Fruit fly (Drosophila melanogaster) whole organism, embryonic: ENCODE results near the gene Wdr92.

Experiments used
- ATbp ChIP-seq: fragments of 200-800 bp; sonication (Bioruptor generic); optimal IDR thresholded peaks from 2 replicates; lab custom pipeline; 2017; ENCODE audit warnings: missing biosample characterization, mild to moderate bottlenecking, missing genetic modification characterization, missing genetic modification reagents
- C15 ChIP-seq: fragments of 200-800 bp; sonication (Bioruptor generic); IDR thresholded peaks from 3 replicates; pipeline ENCODE4 v1.3.6; 2022; ENCODE audit warnings: missing biosample characterization, missing genetic modification characterization
- CG1024 ChIP-seq: fragments of 200-800 bp; sonication (Bioruptor generic); IDR thresholded peaks from 2 replicates; pipeline ENCODE4 v1.3.6; 2022; ENCODE audit warnings: missing biosample characterization, missing genetic modification characterization
- CG10366 ChIP-seq: fragments of 200-800 bp; sonication (Bioruptor generic); IDR thresholded peaks from 2 replicates; pipeline ENCODE4 v1.3.6; 2022; ENCODE audit warnings: missing biosample characterization, missing genetic modification characterization
- CG11560 ChIP-seq: fragments of 200-800 bp; sonication (Bioruptor generic); IDR thresholded peaks from 3 replicates; pipeline ENCODE4 v1.3.6; 2022; ENCODE audit warnings: missing biosample characterization, missing genetic modification characterization
- CG12659 ChIP-seq: fragments of 200-800 bp; sonication (Bioruptor generic); optimal IDR thresholded peaks from 3 replicates; lab custom pipeline; 2017; ENCODE audit warnings: mild to moderate bottlenecking, missing biosample characterization, missing genetic modification reagents, missing genetic modification characterization
- CG13894 ChIP-seq: fragments of 200-800 bp; sonication (Bioruptor generic); optimal IDR thresholded peaks from 3 replicates; lab custom pipeline; 2018; ENCODE audit warnings: missing biosample characterization, mild to moderate bottlenecking, missing genetic modification characterization, moderate library complexity
- CG16815 ChIP-seq: fragments of 200-800 bp; sonication (Bioruptor generic); optimal IDR thresholded peaks from 3 replicates; lab custom pipeline; 2017; ENCODE audit warnings: missing biosample characterization, mild to moderate bottlenecking, missing genetic modification characterization
- CG16863 ChIP-seq: fragments of 200-800 bp; sonication (Bioruptor generic); optimal IDR thresholded peaks from 3 replicates; lab custom pipeline; 2016; ENCODE audit warnings: missing biosample characterization, missing genetic modification characterization
- CG17186 ChIP-seq: fragments of 200-800 bp; sonication (Bioruptor generic); optimal IDR thresholded peaks from 3 replicates; lab custom pipeline; 2017; ENCODE audit warnings: missing biosample characterization, missing genetic modification reagents, missing genetic modification characterization
- CG17385 ChIP-seq: fragments of 200-800 bp; sonication (Bioruptor generic); optimal IDR thresholded peaks from 3 replicates; lab custom pipeline; 2018; ENCODE audit warnings: missing biosample characterization, mild to moderate bottlenecking, missing genetic modification characterization
- CG1792 ChIP-seq: fragments of 200-800 bp; sonication (Bioruptor generic); optimal IDR thresholded peaks from 2 replicates; lab custom pipeline; 2016; ENCODE audit warnings: missing biosample characterization, missing genetic modification characterization
- CG2116 ChIP-seq: fragments of 200-800 bp; sonication (Bioruptor generic); optimal IDR thresholded peaks from 3 replicates; lab custom pipeline; 2018; ENCODE audit warnings: missing biosample characterization, mild to moderate bottlenecking, missing genetic modification characterization
- CG2120 ChIP-seq: fragments of 200-800 bp; sonication (Bioruptor generic); optimal IDR thresholded peaks from 3 replicates; lab custom pipeline; 2016; ENCODE audit warnings: missing biosample characterization, missing genetic modification characterization
- CG2199 ChIP-seq: fragments of 200-800 bp; sonication (Bioruptor generic); IDR thresholded peaks from 3 replicates; pipeline ENCODE4 v1.3.6; 2022; ENCODE audit warnings: missing biosample characterization, missing genetic modification characterization
- CG31388 ChIP-seq: fragments of 200-800 bp; sonication (Bioruptor generic); optimal IDR thresholded peaks from 2 replicates; lab custom pipeline; 2016; ENCODE audit warnings: missing biosample characterization, missing genetic modification characterization
- CG32767 ChIP-seq: fragments of 200-800 bp; sonication (Bioruptor generic); IDR thresholded peaks from 2 replicates; pipeline ENCODE4 v1.3.6; 2022; ENCODE audit warnings: missing biosample characterization, missing genetic modification characterization
- CG3407 ChIP-seq: fragments of 200-800 bp; sonication (Bioruptor generic); optimal IDR thresholded peaks from 2 replicates; lab custom pipeline; 2018; ENCODE audit warnings: missing biosample characterization, mild to moderate bottlenecking, missing genetic modification characterization
- CG3995 ChIP-seq: fragments of 200-800 bp; sonication (Bioruptor generic); optimal IDR thresholded peaks from 3 replicates; lab custom pipeline; 2016; ENCODE audit warnings: missing biosample characterization, missing genetic modification characterization
- CG5180 ChIP-seq: fragments of 200-800 bp; sonication (Bioruptor generic); optimal IDR thresholded peaks from 3 replicates; lab custom pipeline; 2017; ENCODE audit warnings: missing biosample characterization, missing genetic modification characterization, mild to moderate bottlenecking, moderate library complexity, missing genetic modification reagents
- CG6175 ChIP-seq: fragments of 200-800 bp; sonication (Bioruptor generic); IDR thresholded peaks from 3 replicates; pipeline ENCODE4 v1.3.6; 2022; ENCODE audit warnings: missing biosample characterization, missing genetic modification characterization
- CG7271 ChIP-seq: fragments of 200-800 bp; sonication (Bioruptor generic); optimal IDR thresholded peaks from 2 replicates; lab custom pipeline; 2018; ENCODE audit warnings: missing biosample characterization, mild to moderate bottlenecking, missing genetic modification characterization, moderate library complexity
- CG8765 ChIP-seq: fragments of 200-800 bp; sonication (Bioruptor generic); IDR thresholded peaks from 2 replicates; pipeline ENCODE4 v1.3.6; 2022; ENCODE audit warnings: missing biosample characterization, missing genetic modification characterization
- CG8944 ChIP-seq: fragments of 200-800 bp; sonication (Bioruptor generic); optimal IDR thresholded peaks from 3 replicates; lab custom pipeline; 2016; ENCODE audit warnings: missing biosample characterization, missing genetic modification characterization
- Camta ChIP-seq: fragments of 200-800 bp; sonication (Bioruptor generic); optimal IDR thresholded peaks from 2 replicates; lab custom pipeline; 2016; ENCODE audit warnings: missing biosample characterization, missing genetic modification characterization
- Ets97D ChIP-seq: fragments of 200-800 bp; sonication (Bioruptor generic); optimal IDR thresholded peaks from 3 replicates; lab custom pipeline; 2016; ENCODE audit warnings: missing biosample characterization, missing genetic modification characterization
- HmgZ ChIP-seq: fragments of 200-800 bp; sonication (Bioruptor generic); optimal IDR thresholded peaks from 2 replicates; lab custom pipeline; 2018; ENCODE audit warnings: missing biosample characterization, mild to moderate bottlenecking, missing genetic modification characterization
- Hr3 ChIP-seq: fragments of 200-800 bp; sonication (Bioruptor generic); optimal IDR thresholded peaks from 3 replicates; lab custom pipeline; 2016; ENCODE audit warnings: missing biosample characterization, missing genetic modification characterization
- Hr78 ChIP-seq, 2 experiments: fragments of 200-800 bp in 1 of 2; fragments of >200 bp in 1 of 2; sonication (Bioruptor generic) in 1 of 2; optimal IDR thresholded peaks; 2 replicates each; lab custom pipeline; 2017 to 2019; ENCODE audit warnings: missing biosample characterization in 2 of 2, missing genetic modification characterization in 2 of 2, mild to moderate bottlenecking in 1 of 2, moderate library complexity in 1 of 2
- Kr ChIP-seq: fragments of 200-800 bp; sonication (Bioruptor generic); optimal IDR thresholded peaks from 2 replicates; lab custom pipeline; 2017; ENCODE audit warnings: missing biosample characterization, mild to moderate bottlenecking, missing genetic modification characterization
- MBD-R2 ChIP-seq: fragments of 200-800 bp; sonication (Bioruptor generic); IDR thresholded peaks from 2 replicates; pipeline ENCODE4 v1.3.6; 2022; ENCODE audit warnings: missing biosample characterization, missing genetic modification characterization
- MTF-1 ChIP-seq: fragments of 200-800 bp; sonication (Bioruptor generic); optimal IDR thresholded peaks from 2 replicates; lab custom pipeline; 2018; ENCODE audit warnings: missing biosample characterization, mild to moderate bottlenecking, missing genetic modification characterization, borderline replicate concordance
- Max ChIP-seq: fragments of 200-800 bp; sonication (Bioruptor generic); optimal IDR thresholded peaks from 2 replicates; lab custom pipeline; 2016; ENCODE audit warnings: missing biosample characterization, mild to moderate bottlenecking, missing genetic modification characterization
- NC2α ChIP-seq: fragments of 200-800 bp; sonication (Bioruptor generic); optimal IDR thresholded peaks from 2 replicates; lab custom pipeline; 2016; ENCODE audit warnings: missing biosample characterization, missing genetic modification characterization
- Sry-δ ChIP-seq: fragments of 200-800 bp; sonication (Bioruptor generic); optimal IDR thresholded peaks from 2 replicates; lab custom pipeline; 2016; ENCODE audit warnings: missing biosample characterization, missing genetic modification characterization
- TFAM ChIP-seq: fragments of 200-800 bp; sonication (Bioruptor generic); optimal IDR thresholded peaks from 2 replicates; lab custom pipeline; 2017; ENCODE audit warnings: missing biosample characterization, missing genetic modification characterization, inconsistent platforms
- bcd ChIP-seq: fragments of 200-800 bp; sonication (Bioruptor generic); optimal IDR thresholded peaks from 2 replicates; lab custom pipeline; 2017; ENCODE audit warnings: missing biosample characterization, mild to moderate bottlenecking, missing genetic modification characterization
- bowl ChIP-seq: fragments of 200-800 bp; sonication (Bioruptor generic); IDR thresholded peaks from 2 replicates; pipeline ENCODE4 v1.3.6; 2022; ENCODE audit warnings: missing biosample characterization, missing genetic modification characterization
- btn ChIP-seq: fragments of 200-800 bp; sonication (Bioruptor generic); optimal IDR thresholded peaks from 2 replicates; lab custom pipeline; 2016; ENCODE audit warnings: missing biosample characterization, missing genetic modification characterization
- cwo ChIP-seq: fragments of 200-800 bp; sonication (Bioruptor generic); optimal IDR thresholded peaks from 3 replicates; lab custom pipeline; 2017; ENCODE audit warnings: missing biosample characterization, missing genetic modification characterization, mild to moderate bottlenecking, moderate library complexity, missing genetic modification reagents
- danr ChIP-seq: fragments of 200-800 bp; sonication (Bioruptor generic); IDR thresholded peaks from 2 replicates; pipeline ENCODE4 v1.3.6; 2022; ENCODE audit warnings: missing biosample characterization, missing genetic modification characterization
- dysf ChIP-seq: fragments of 200-800 bp; sonication (Bioruptor generic); IDR thresholded peaks from 3 replicates; pipeline ENCODE4 v1.3.6; 2022; ENCODE audit warnings: missing biosample characterization, missing genetic modification characterization
- en ChIP-seq: fragments of 200-800 bp; sonication (Bioruptor generic); optimal IDR thresholded peaks from 2 replicates; lab custom pipeline; 2016; ENCODE audit warnings: missing biosample characterization, missing genetic modification characterization
- ftz-f1 ChIP-seq: fragments of 200-800 bp; sonication (Bioruptor generic); optimal IDR thresholded peaks from 2 replicates; lab custom pipeline; 2016; ENCODE audit warnings: missing biosample characterization, missing genetic modification characterization
- hb ChIP-seq: fragments of 200-800 bp; sonication (Bioruptor generic); IDR thresholded peaks from 3 replicates; pipeline ENCODE4 v1.3.6; 2022; ENCODE audit warnings: missing biosample characterization, missing genetic modification characterization; ENCODE audit not compliant: partially characterized antibody
- her ChIP-seq: fragments of 200-800 bp; sonication (Bioruptor generic); optimal IDR thresholded peaks from 2 replicates; lab custom pipeline; 2016; ENCODE audit warnings: missing biosample characterization, missing genetic modification characterization
- hth ChIP-seq: fragments of >200 bp; optimal IDR thresholded peaks from 2 replicates; lab custom pipeline; 2017; ENCODE audit warnings: inconsistent platforms
- lilli ChIP-seq: fragments of 200-800 bp; sonication (Bioruptor generic); optimal IDR thresholded peaks from 3 replicates; lab custom pipeline; 2016; ENCODE audit warnings: missing biosample characterization, missing genetic modification characterization
- nerfin-2 ChIP-seq: fragments of 200-800 bp; sonication (Bioruptor generic); IDR thresholded peaks from 2 replicates; pipeline ENCODE4 v1.3.6; 2022; ENCODE audit warnings: missing biosample characterization, missing genetic modification characterization; ENCODE audit not compliant: partially characterized antibody
- ro ChIP-seq: fragments of 200-800 bp; sonication (Bioruptor generic); IDR thresholded peaks from 2 replicates; pipeline ENCODE4 v1.3.6; 2022; ENCODE audit warnings: missing biosample characterization, missing genetic modification characterization
- row ChIP-seq: fragments of 200-800 bp; sonication (Bioruptor generic); IDR thresholded peaks from 3 replicates; pipeline ENCODE4 v1.3.6; 2022; ENCODE audit warnings: missing biosample characterization, missing genetic modification characterization
- tio ChIP-seq: fragments of 200-800 bp; sonication (Bioruptor generic); optimal IDR thresholded peaks from 2 replicates; lab custom pipeline; 2017; ENCODE audit warnings: missing biosample characterization, missing genetic modification characterization, inconsistent platforms

Wdr92 gene

DNA sequence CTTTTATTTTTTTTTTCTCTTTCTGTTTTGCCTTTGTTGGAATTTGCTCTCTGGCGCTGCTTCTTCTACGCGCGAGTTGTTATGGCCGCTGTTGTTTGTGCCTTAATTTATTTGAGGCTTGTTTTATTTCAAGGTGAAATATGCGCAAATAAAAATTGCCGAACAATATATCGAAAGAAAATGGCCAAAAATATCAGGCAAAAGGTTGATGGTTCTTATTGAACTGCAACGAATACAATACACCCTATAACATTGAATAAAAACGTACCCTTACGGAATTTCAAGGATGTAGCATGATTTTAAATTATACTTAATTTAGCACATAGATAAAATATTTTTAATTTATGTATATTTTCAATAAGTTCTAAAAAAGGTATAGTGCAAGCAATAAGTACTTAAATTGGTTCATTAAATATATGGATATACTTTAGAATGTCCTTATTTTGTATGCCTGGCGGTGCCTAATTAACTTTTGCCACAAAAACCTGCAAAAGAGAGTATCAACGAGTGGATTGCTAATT, 41.6 kb downstream of the Wdr92 start (continued):
- TF ChIP-seq dysf (no peak), ftz-f1 (no peak), CG5180 (GFP tag; lab: Kevin White, UChicago) (no peak), CG17186 (GFP tag; lab: Kevin White, UChicago) (no peak), TFAM (no peak), danr (GFP tag; lab: Robert Waterston, UW) (no peak), btn (GFP tag; lab: Kevin White, UChicago) (no peak), CG8765 (GFP tag; lab: Robert Waterston, UW) (no peak), CG32767 (no peak), MBD-R2 (GFP tag; lab: Robert Waterston, UW) (no peak), CG16863 (GFP tag; lab: Kevin White, UChicago) (no peak), Hr78 (GFP tag; optimal IDR thresholded peaks at IDR 0.05; lab: Kevin White, UChicago) (no peak), CG12659 (GFP tag; lab: Kevin White, UChicago) (no peak), hb (no peak), Kr (GFP tag; lab: Kevin White, UChicago) (no peak), CG3995 (GFP tag; lab: Kevin White, UChicago) (no peak), CG10366 (no peak), CG16815 (peak; percentile 52), Hr3 (GFP tag; lab: Kevin White, UChicago) (no peak), Max (no peak), Sry-δ (GFP tag; lab: Kevin White, UChicago) (no peak), CG31388 (no peak), her (GFP tag; lab: Kevin White, UChicago) (no peak), CG3407 (no peak), tio (GFP tag; lab: Kevin White, UChicago) (no peak), Ets97D (GFP tag; lab: Kevin White, UChicago) (no peak), row (no peak), nerfin-2 (GFP tag; lab: Robert Waterston, UW) (no peak), CG1024 (no peak), CG13894 (no peak), ro (GFP tag; lab: Robert Waterston, UW) (no peak), CG8944 (GFP tag; lab: Kevin White, UChicago) (no peak), en (GFP tag; lab: Kevin White, UChicago) (no peak), CG2199 (GFP tag; lab: Robert Waterston, UW) (no peak), CG11560 (no peak), bowl (GFP tag; lab: Robert Waterston, UW) (no peak), lilli (GFP tag; lab: Kevin White, UChicago) (peak; percentile 8), cwo (GFP tag; lab: Kevin White, UChicago) (no peak), CG2120 (GFP tag; lab: Kevin White, UChicago) (peak; percentile 11), CG1792 (no peak), CG17385 (GFP tag; lab: Kevin White, UChicago) (peak; percentile 32), C15 (no peak), ATbp (GFP tag; lab: Kevin White, UChicago) (no peak), MTF-1 (no peak), bcd (peak; percentile 7), hth (no peak), HmgZ (tag; lab: Kevin White, UChicago) (no peak), CG6175 (no peak), NC2α (no peak), Camta (no peak), CG7271 (no peak), CG2116 (no peak)
